Fruit fly (Drosophila melanogaster): ENCODE data around the gene CG9154.

CG9154 gene

DNA sequence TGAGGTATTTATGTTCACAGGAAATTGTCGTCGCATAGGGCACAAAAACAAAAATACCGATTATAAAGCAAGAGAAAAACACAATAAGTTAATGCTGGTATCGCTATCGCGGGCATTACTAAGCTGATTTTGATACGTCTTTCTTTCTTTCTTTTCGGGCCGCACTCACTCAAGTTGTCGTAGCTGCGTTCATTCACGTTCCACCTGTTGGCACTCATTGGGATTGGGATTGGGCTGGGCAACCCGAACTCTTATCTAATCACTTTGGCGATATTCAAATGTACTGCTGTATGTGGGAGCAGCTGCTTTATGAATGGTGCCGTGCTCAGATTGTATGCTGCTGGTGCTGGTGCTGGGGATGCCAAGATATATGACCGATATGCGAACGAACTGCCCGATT is 14.2 kb upstream of the CG9154 start (continued):
- TF ChIP-seq CG10543 (GFP tag; optimal IDR thresholded peaks at IDR 0.05) (peak; percentile 9), sima (GFP tag; optimal IDR thresholded peaks at IDR 0.05) (no peak), CG11085 (GFP tag; IDR thresholded peaks at IDR 0.05) (no peak), hb (GFP tag; IDR thresholded peaks at IDR 0.05; ENCODE audit: partially characterized antibody) (no peak), CG7372 (GFP tag; IDR thresholded peaks at IDR 0.05) (no peak), CG34376 (GFP tag; optimal IDR thresholded peaks at IDR 0.05) (peak; percentile 63), Blimp-1 (GFP tag; optimal IDR thresholded peaks at IDR 0.05) (no peak), Adf1 (GFP tag; IDR thresholded peaks at IDR 0.05) (peak; percentile 26; the same call in 1 of the 2 replicates), gsb-n (tag; optimal IDR thresholded peaks at IDR 0.05) (no peak), z (GFP tag; IDR thresholded peaks at IDR 0.05) (no peak)

dm6 chr2L:6082936-6083627 is 12.6 kb upstream of the CG9154 start:
- TF ChIP-seq PHDP (tag; optimal IDR thresholded peaks at IDR 0.05) (peak; percentile 40), unpg (GFP tag; optimal IDR thresholded peaks at IDR 0.05) (peak; percentile 15), CG15073 (GFP tag; optimal IDR thresholded peaks at IDR 0.05) (no peak), CG1603 (tag; optimal IDR thresholded peaks at IDR 0.05) (peak; percentile 19), CG12769 (tag; optimal IDR thresholded peaks at IDR 0.05) (peak; percentile 70), BEAF-32 (GFP tag; optimal IDR thresholded peaks at IDR 0.05) (no peak), Ravus (GFP tag; IDR thresholded peaks at IDR 0.05) (no peak), CG30403 (GFP tag; optimal IDR thresholded peaks at IDR 0.05) (no peak), CG9609 (GFP tag; optimal IDR thresholded peaks at IDR 0.05) (no peak), kni (GFP tag; optimal IDR thresholded peaks at IDR 0.05) (peak; percentile 37), ERR (GFP tag; optimal IDR thresholded peaks at IDR 0.05) (no peak), CG13894 (tag; optimal IDR thresholded peaks at IDR 0.05) (peak; percentile 55), Drgx (GFP tag; IDR thresholded peaks at IDR 0.05) (no peak), CG11696 (GFP tag; IDR thresholded peaks at IDR 0.05) (no peak), CG18011 (GFP tag; optimal IDR thresholded peaks at IDR 0.05) (peak; percentile 0), CG31365 (tag; optimal IDR thresholded peaks at IDR 0.05) (no peak), lab (GFP tag; optimal IDR thresholded peaks at IDR 0.05) (peak; percentile 56), Nf-YC (tag; optimal IDR thresholded peaks at IDR 0.05) (peak; percentile 57), CG14014 (GFP tag; IDR thresholded peaks at IDR 0.05) (peak; percentile 11; the same call in 1 of the 2 replicates), CG6765 (GFP tag; optimal IDR thresholded peaks at IDR 0.05) (peak; percentile 5), Sox102F (GFP tag; optimal IDR thresholded peaks at IDR 0.05) (peak; percentile 1), CG4328 (GFP tag; optimal IDR thresholded peaks at IDR 0.05) (peak; percentile 52), gem (tag; optimal IDR thresholded peaks at IDR 0.05) (peak; percentile 19), CG16815 (GFP tag; optimal IDR thresholded peaks at IDR 0.05) (no peak), gce (GFP tag; IDR thresholded peaks at IDR 0.05) (no peak), corto (GFP tag; optimal IDR thresholded peaks at IDR 0.05) (peak; percentile 58), CG12104 (GFP tag; optimal IDR thresholded peaks at IDR 0.05) (no peak), CG10959 (GFP tag; IDR thresholded peaks at IDR 0.05) (no peak), CG3281 (GFP tag; optimal IDR thresholded peaks at IDR 0.05) (peak; percentile 32), CG2120 (GFP tag; optimal IDR thresholded peaks at IDR 0.05) (peak; percentile 4), CG11398 (GFP tag; optimal IDR thresholded peaks at IDR 0.05) (no peak), Kr (GFP tag; optimal IDR thresholded peaks at IDR 0.05) (no peak), Rfx (GFP tag; IDR thresholded peaks at IDR 0.05) (peak; percentile 10; the same call in 1 of the 2 replicates), Aef1 (GFP tag; IDR thresholded peaks at IDR 0.05) (peak; percentile 17; the same call in 1 of the 3 replicates), CG12299 (tag; optimal IDR thresholded peaks at IDR 0.05) (no peak), cwo (GFP tag; optimal IDR thresholded peaks at IDR 0.05) (peak; percentile 89), fu2 (GFP tag; optimal IDR thresholded peaks at IDR 0.05) (no peak), CG13287 (GFP tag; IDR thresholded peaks at IDR 0.05; ENCODE audit: partially characterized antibody) (0 out of 2 replicates have a peak, but pooled peaks have one; percentile 26), gsb-n (tag; optimal IDR thresholded peaks at IDR 0.05) (peak; percentile 1)
